Worm (Caenorhabditis elegans) whole organism, early embryonic: ENCODE data around the gene cox-11.

ENCODE experiments used
- B0310.2 ChIP-seq: sonication (generic microtip); optimal IDR thresholded peaks from 2 replicates; lab custom pipeline; 2016; ENCODE audit warnings: mild to moderate bottlenecking, missing genetic modification characterization, missing compliant biosample characterization
- F13C5.2 ChIP-seq: sonication (generic microtip); optimal IDR thresholded peaks from 2 replicates; lab custom pipeline; 2017; ENCODE audit warnings: mild to moderate bottlenecking, missing genetic modification characterization, inconsistent platforms, missing compliant biosample characterization
- aly-1 ChIP-seq: sonication (generic microtip); optimal IDR thresholded peaks from 2 replicates; lab custom pipeline; 2016; ENCODE audit warnings: missing genetic modification characterization, missing compliant biosample characterization
- ama-1 ChIP-seq: fragments of 150-350 bp; optimal IDR thresholded peaks from 2 replicates; lab custom pipeline; 2014
- ceh-13 ChIP-seq: fragments of 200-800 bp; sonication (Bioruptor generic); optimal IDR thresholded peaks from 2 replicates; lab custom pipeline; 2018; ENCODE audit warnings: mild to moderate bottlenecking, missing genetic modification characterization, missing compliant biosample characterization
- ceh-36 ChIP-seq: sonication (generic microtip); optimal IDR thresholded peaks from 2 replicates; lab custom pipeline; 2016; ENCODE audit warnings: missing genetic modification characterization, inconsistent platforms, missing compliant biosample characterization
- ets-7 ChIP-seq: sonication (generic microtip); optimal IDR thresholded peaks from 2 replicates; lab custom pipeline; 2016; ENCODE audit warnings: missing genotype, missing genetic modification characterization, missing compliant biosample characterization
- flt-1 ChIP-seq: fragments of 200-800 bp; sonication (Bioruptor generic); IDR thresholded peaks from 2 replicates; pipeline ENCODE4 v1.3.6; 2022; ENCODE audit warnings: missing genetic modification characterization, missing compliant biosample characterization
- hmbx-1 ChIP-seq: sonication (generic microtip); optimal IDR thresholded peaks from 2 replicates; lab custom pipeline; 2016; ENCODE audit warnings: mild to moderate bottlenecking, missing genetic modification characterization, missing compliant biosample characterization
- hmg-4 ChIP-seq: fragments of 200-800 bp; sonication (Bioruptor generic); optimal IDR thresholded peaks from 2 replicates; lab custom pipeline; 2018; ENCODE audit warnings: mild to moderate bottlenecking, missing genetic modification characterization, missing compliant biosample characterization
- hnd-1 ChIP-seq: sonication (generic microtip); optimal IDR thresholded peaks from 2 replicates; lab custom pipeline; 2016; ENCODE audit warnings: missing genetic modification characterization, missing compliant biosample characterization
- pes-1 ChIP-seq: fragments of 200-800 bp; sonication (Bioruptor generic); IDR thresholded peaks from 2 replicates; pipeline ENCODE4 v1.3.6; 2022; ENCODE audit warnings: missing genetic modification reagents, missing genetic modification characterization, missing compliant biosample characterization
- scrt-1 ChIP-seq: fragments of 200-800 bp; sonication (Bioruptor generic); IDR thresholded peaks from 2 replicates; pipeline ENCODE4 v1.3.6; 2022; ENCODE audit warnings: missing genetic modification characterization, missing compliant biosample characterization
- sea-1 ChIP-seq: fragments of 200-800 bp; sonication (Bioruptor generic); conservative IDR thresholded peaks from 2 replicates; pipeline ENCODE4 v1.3.6; 2022; ENCODE audit warnings: missing genetic modification characterization, missing compliant biosample characterization
- tbx-11 ChIP-seq: fragments of 200-800 bp; sonication (Bioruptor generic); IDR thresholded peaks from 2 replicates; pipeline ENCODE4 v1.3.6; 2022; ENCODE audit warnings: missing genetic modification characterization, missing compliant biosample characterization
- tbx-37 ChIP-seq: fragments of 200-800 bp; sonication (Bioruptor generic); conservative IDR thresholded peaks from 2 replicates; pipeline ENCODE4 v1.3.6; 2022; ENCODE audit warnings: missing genetic modification reagents, missing genetic modification characterization, missing compliant biosample characterization
- tra-4 ChIP-seq: sonication (generic microtip); optimal IDR thresholded peaks from 2 replicates; lab custom pipeline; 2017; ENCODE audit warnings: missing genetic modification characterization, missing compliant biosample characterization

cox-11 gene

DNA sequence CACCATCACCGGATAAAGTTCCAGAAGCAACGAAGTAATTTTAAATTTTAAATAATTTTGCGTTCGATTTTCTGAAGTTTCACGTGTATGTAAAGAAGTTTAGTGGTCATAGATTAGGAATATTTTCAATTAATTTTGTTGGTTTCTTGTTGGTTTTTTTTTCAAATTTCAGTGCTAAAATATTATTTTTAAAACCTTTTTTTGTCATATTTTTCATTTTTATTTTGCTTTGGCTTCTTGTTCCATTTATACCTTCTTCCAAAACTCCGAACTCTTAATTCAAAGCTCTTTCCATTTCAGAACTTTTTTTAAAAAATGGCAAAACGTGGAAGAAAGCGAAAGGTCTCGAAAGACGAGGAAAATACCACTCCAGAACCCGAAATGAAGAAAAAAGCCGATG lies 2.8 kb downstream of the cox-11 start, which contains the start of gene JC8.7:
Gene JC8.7 (plus strand): TSS at position 301 of the 400 bp plus-strand sequence.
- TF ChIP-seq F13C5.2 (tag; lab: Kevin White, UChicago): no peak
- TF ChIP-seq sea-1 (GFP tag; lab: Robert Waterston, UW): no peak
- no peak for TF ChIP-seq ceh-13
- no peak for TF ChIP-seq ama-1 (lab: Kevin White, UChicago)
- TF ChIP-seq hmbx-1 (tag; lab: Kevin White, UChicago): no peak
- no peak for TF ChIP-seq aly-1 (tag; lab: Kevin White, UChicago)

DNA sequence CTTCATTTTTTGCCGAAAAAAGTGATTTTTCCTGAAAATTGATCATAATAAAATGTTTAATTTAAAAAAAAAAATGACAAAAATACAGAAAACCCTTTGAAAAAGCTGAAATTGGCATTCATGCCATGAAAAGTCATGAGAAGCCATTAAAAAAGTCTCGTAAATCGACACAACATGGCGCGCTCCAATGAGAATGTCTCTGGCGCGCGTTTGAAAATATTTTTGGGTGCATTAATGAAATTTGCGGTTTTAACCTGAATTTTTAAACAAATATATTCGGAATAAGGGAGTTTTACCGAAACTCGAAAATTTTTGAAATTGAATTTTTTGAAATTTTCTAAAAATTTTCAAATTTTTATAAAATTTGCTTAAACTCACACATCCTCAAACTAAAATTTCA lies 3.7 kb downstream of the cox-11 start:
- no peak for TF ChIP-seq hmbx-1 (tag; lab: Kevin White, UChicago)
- no peak for TF ChIP-seq tbx-37 (GFP tag; lab: Robert Waterston, UW)
- no peak for TF ChIP-seq ceh-13
- no peak for TF ChIP-seq pes-1 (GFP tag; lab: Robert Waterston, UW)
- no peak for TF ChIP-seq ama-1 (lab: Kevin White, UChicago)
- TF ChIP-seq flt-1 (GFP tag; lab: Robert Waterston, UW): no peak
- no peak for TF ChIP-seq aly-1 (tag; lab: Kevin White, UChicago)
- TF ChIP-seq hnd-1 (tag; lab: Kevin White, UChicago): no peak
- no peak for TF ChIP-seq B0310.2 (tag; lab: Kevin White, UChicago)
- TF ChIP-seq tbx-11 (GFP tag; lab: Robert Waterston, UW): no peak
- TF ChIP-seq tra-4 (tag; lab: Kevin White, UChicago): no peak
- no peak for TF ChIP-seq scrt-1 (GFP tag; lab: Robert Waterston, UW)
- no peak for TF ChIP-seq ceh-36

- TF ChIP-seq tbx-37 (GFP tag; lab: Robert Waterston, UW): no peak
- no peak for TF ChIP-seq hnd-1 (tag; lab: Kevin White, UChicago)
- TF ChIP-seq hmg-4 (GFP tag; lab: Kevin White, UChicago): no peak
- no peak for TF ChIP-seq aly-1 (tag; lab: Kevin White, UChicago)
- no peak for TF ChIP-seq sea-1 (GFP tag; lab: Robert Waterston, UW)
- TF ChIP-seq flt-1 (GFP tag; lab: Robert Waterston, UW): no peak
- TF ChIP-seq tra-4 (tag; lab: Kevin White, UChicago): no peak
- TF ChIP-seq ama-1 (lab: Kevin White, UChicago): no peak
- TF ChIP-seq ceh-36: no peak
- TF ChIP-seq pes-1 (GFP tag; lab: Robert Waterston, UW): no peak
- no peak for TF ChIP-seq F13C5.2 (tag; lab: Kevin White, UChicago)
- no peak for TF ChIP-seq hmbx-1 (tag; lab: Kevin White, UChicago)
- TF ChIP-seq ceh-13: no peak
- TF ChIP-seq ets-7 (tag; lab: Kevin White, UChicago): no peak
- TF ChIP-seq tbx-11 (GFP tag; lab: Robert Waterston, UW): no peak
- TF ChIP-seq scrt-1 (GFP tag; lab: Robert Waterston, UW): no peak
- no peak for TF ChIP-seq B0310.2 (tag; lab: Kevin White, UChicago)
Observed at ce11 chrIV:13250243-13250642, 6.1 kb downstream of the cox-11 start.

DNA sequence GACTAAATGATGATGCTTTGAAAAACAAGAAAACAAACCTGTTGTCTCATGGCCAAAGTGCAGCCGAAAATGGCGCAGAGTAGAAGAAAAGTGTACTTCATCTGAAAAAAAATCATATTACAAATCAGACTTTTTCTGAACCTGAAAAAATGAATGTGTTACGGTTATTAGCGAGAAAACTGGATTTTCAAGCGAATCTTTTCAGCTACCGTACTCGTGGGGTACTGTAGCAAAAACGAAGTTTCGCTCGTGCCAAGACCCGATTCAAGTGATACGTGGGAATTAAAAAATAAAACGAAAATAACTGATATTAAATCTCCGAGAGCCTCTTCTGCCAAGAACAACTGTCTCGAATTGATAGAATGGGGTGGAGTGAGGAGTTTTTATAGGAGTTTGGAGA lies 8.1 kb downstream of the cox-11 start, which contains the start of gene ttr-51:
Gene ttr-51 (minus strand): TSS at position 101 of the 400 bp plus-strand sequence.
- TF ChIP-seq aly-1 (tag; lab: Kevin White, UChicago): no peak
- no peak for TF ChIP-seq hmg-4 (GFP tag; lab: Kevin White, UChicago)
- no peak for TF ChIP-seq tra-4 (tag; lab: Kevin White, UChicago)
- TF ChIP-seq F13C5.2 (tag; lab: Kevin White, UChicago): no peak
- no peak for TF ChIP-seq tbx-11 (GFP tag; lab: Robert Waterston, UW)
- no peak for TF ChIP-seq scrt-1 (GFP tag; lab: Robert Waterston, UW)
- no peak for TF ChIP-seq ets-7 (tag; lab: Kevin White, UChicago)
- TF ChIP-seq tbx-37 (GFP tag; lab: Robert Waterston, UW): no peak
- no peak for TF ChIP-seq ceh-36
- no peak for TF ChIP-seq ceh-13
- TF ChIP-seq flt-1 (GFP tag; lab: Robert Waterston, UW): no peak
- no peak for TF ChIP-seq sea-1 (GFP tag; lab: Robert Waterston, UW)
- no peak for TF ChIP-seq B0310.2 (tag; lab: Kevin White, UChicago)
- no peak for TF ChIP-seq pes-1 (GFP tag; lab: Robert Waterston, UW)
- no peak for TF ChIP-seq hmbx-1 (tag; lab: Kevin White, UChicago)
- no peak for TF ChIP-seq ama-1 (lab: Kevin White, UChicago)

DNA sequence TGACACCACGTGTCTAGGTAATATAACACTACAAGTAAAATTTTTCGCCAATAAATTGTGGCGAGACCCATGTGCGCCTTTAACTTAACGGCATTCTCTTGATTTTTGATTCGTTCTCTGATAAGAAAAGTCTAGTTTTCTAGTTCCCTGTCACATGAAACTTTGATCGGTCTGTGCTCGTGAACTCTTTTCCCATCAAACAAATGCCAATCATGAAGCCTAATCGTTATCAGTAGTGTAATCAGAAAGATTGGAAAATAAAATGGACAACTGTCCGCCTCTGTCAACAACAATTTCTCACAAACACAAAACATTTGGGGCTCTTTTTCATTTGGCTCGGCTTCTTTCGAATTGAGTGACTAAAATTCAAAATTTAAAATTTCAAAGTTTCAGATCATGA lies 9.7 kb downstream of the cox-11 start, which contains the start of gene ttr-45:
Gene ttr-45 (plus strand): TSS at position 385 of the 400 bp plus-strand sequence.
- TF ChIP-seq B0310.2 (tag; lab: Kevin White, UChicago) (no peak), scrt-1 (GFP tag; lab: Robert Waterston, UW) (no peak), ceh-13 (no peak), flt-1 (GFP tag; lab: Robert Waterston, UW) (no peak), ets-7 (tag; lab: Kevin White, UChicago) (no peak), hmg-4 (GFP tag; lab: Kevin White, UChicago) (no peak), tra-4 (tag; lab: Kevin White, UChicago) (no peak), aly-1 (tag; lab: Kevin White, UChicago) (no peak), tbx-37 (GFP tag; lab: Robert Waterston, UW) (no peak), hnd-1 (tag; lab: Kevin White, UChicago) (no peak), ama-1 (lab: Kevin White, UChicago) (no peak), F13C5.2 (tag; lab: Kevin White, UChicago) (no peak)

DNA sequence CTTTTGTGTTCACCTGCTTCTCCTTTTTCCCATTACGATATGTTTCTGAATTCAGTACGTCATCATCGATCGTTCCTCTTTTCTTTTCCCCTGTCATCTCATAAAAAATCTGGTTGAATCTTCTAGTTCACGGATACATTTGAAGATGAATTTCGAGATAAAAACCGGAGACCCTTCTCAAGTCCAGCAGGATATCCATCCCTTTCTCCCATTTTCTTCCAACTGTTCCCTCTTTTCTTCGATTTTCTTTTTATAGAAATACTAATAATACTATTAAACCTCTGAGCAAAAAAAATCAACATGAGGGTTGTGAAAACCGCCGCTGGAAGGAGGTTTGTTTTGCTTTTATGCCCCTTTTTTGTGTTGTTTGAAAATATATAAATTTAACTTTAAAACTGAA lies 11.8 kb downstream of the cox-11 start, which contains the start of gene bus-12:
Gene bus-12 (plus strand): TSS at position 301 of the 400 bp plus-strand sequence.
- no peak for TF ChIP-seq ceh-13
- no peak for TF ChIP-seq hmg-4 (GFP tag; lab: Kevin White, UChicago)
- TF ChIP-seq sea-1 (GFP tag; lab: Robert Waterston, UW): no peak
- no peak for TF ChIP-seq tbx-37 (GFP tag; lab: Robert Waterston, UW)
- no peak for TF ChIP-seq hnd-1 (tag; lab: Kevin White, UChicago)
- no peak for TF ChIP-seq aly-1 (tag; lab: Kevin White, UChicago)
- no peak for TF ChIP-seq hmbx-1 (tag; lab: Kevin White, UChicago)
- TF ChIP-seq ets-7 (tag; lab: Kevin White, UChicago): no peak
- TF ChIP-seq ama-1 (lab: Kevin White, UChicago): no peak
- no peak for TF ChIP-seq flt-1 (GFP tag; lab: Robert Waterston, UW)
- TF ChIP-seq scrt-1 (GFP tag; lab: Robert Waterston, UW): no peak
- no peak for TF ChIP-seq tbx-11 (GFP tag; lab: Robert Waterston, UW)
- no peak for TF ChIP-seq tra-4 (tag; lab: Kevin White, UChicago)
- TF ChIP-seq pes-1 (GFP tag; lab: Robert Waterston, UW): no peak
- no peak for TF ChIP-seq ceh-36
- TF ChIP-seq B0310.2 (tag; lab: Kevin White, UChicago): no peak
